Worm (Caenorhabditis elegans) whole organism, young adult: ENCODE results near the gene ZK682.7.

Source experiments
- B0035.1 ChIP-seq: sonication (generic microtip); optimal IDR thresholded peaks from 2 replicates; lab custom pipeline; 2016; ENCODE audit warnings: missing genetic modification characterization, mild to moderate bottlenecking, missing compliant biosample characterization, missing genotype, missing genetic modification reagents
- B0261.1 ChIP-seq: sonication (generic microtip); optimal IDR thresholded peaks from 2 replicates; lab custom pipeline; 2016; ENCODE audit warnings: mild to moderate bottlenecking, missing genetic modification characterization, moderate library complexity, missing compliant biosample characterization
- B0336.3 ChIP-seq: fragments of 200-800 bp; sonication (Bioruptor generic); IDR thresholded peaks from 2 replicates; pipeline ENCODE4 v1.3.6; 2022; ENCODE audit warnings: missing genetic modification characterization, missing compliant biosample characterization
- C06A6.2 ChIP-seq: fragments of 200-800 bp; sonication (Bioruptor generic); conservative IDR thresholded peaks from 2 replicates; pipeline ENCODE4 v1.3.6; 2022; ENCODE audit warnings: missing genetic modification characterization, missing compliant biosample characterization
- C17E4.6 ChIP-seq: fragments of 200-800 bp; sonication (Bioruptor generic); IDR thresholded peaks from 2 replicates; pipeline ENCODE4 v1.3.6; 2022; ENCODE audit warnings: missing genetic modification reagents, missing genetic modification characterization, missing compliant biosample characterization
- F37B4.10 ChIP-seq: fragments of 200-800 bp; sonication (Bioruptor generic); IDR thresholded peaks from 2 replicates; pipeline ENCODE4 v1.3.6; 2022; ENCODE audit warnings: missing genetic modification characterization, missing compliant biosample characterization
- F39B2.1 ChIP-seq: fragments of 200-800 bp; sonication (Bioruptor generic); IDR thresholded peaks from 2 replicates; pipeline ENCODE4 v1.3.6; 2022; ENCODE audit warnings: missing genetic modification reagents, missing genetic modification characterization, missing compliant biosample characterization
- F57A8.1 ChIP-seq: fragments of 200-800 bp; sonication (Bioruptor generic); optimal IDR thresholded peaks from 2 replicates; lab custom pipeline; 2018; ENCODE audit warnings: mild to moderate bottlenecking, missing genetic modification characterization, moderate library complexity, missing compliant biosample characterization
- K12H6.12 ChIP-seq: fragments of 200-800 bp; sonication (Bioruptor generic); optimal IDR thresholded peaks from 2 replicates; lab custom pipeline; 2018; ENCODE audit warnings: mild to moderate bottlenecking, missing genetic modification characterization, missing compliant biosample characterization
- T26A5.8 ChIP-seq: sonication (generic microtip); optimal IDR thresholded peaks from 2 replicates; lab custom pipeline; 2016; ENCODE audit warnings: missing genetic modification characterization, missing compliant biosample characterization
- Y56A3A.18 ChIP-seq: fragments of 200-800 bp; sonication (Bioruptor generic); IDR thresholded peaks from 2 replicates; pipeline ENCODE4 v1.3.6; 2022; ENCODE audit warnings: missing genetic modification reagents, missing genetic modification characterization, missing compliant biosample characterization
- Y79H2A.3 ChIP-seq: fragments of 200-800 bp; sonication (Bioruptor generic); conservative IDR thresholded peaks from 2 replicates; pipeline ENCODE4 v1.3.6; 2022; ENCODE audit warnings: missing genetic modification reagents, missing genetic modification characterization, missing compliant biosample characterization
- Y95B8A.8 ChIP-seq: fragments of 200-800 bp; sonication (Bioruptor generic); IDR thresholded peaks from 2 replicates; pipeline ENCODE4 v1.3.6; 2022; ENCODE audit warnings: missing genetic modification reagents, missing genetic modification characterization, missing compliant biosample characterization
- ZK185.1 ChIP-seq: sonication (generic microtip); optimal IDR thresholded peaks from 2 replicates; lab custom pipeline; 2016; ENCODE audit warnings: mild to moderate bottlenecking, missing genetic modification characterization, missing compliant biosample characterization; ENCODE audit not compliant: poor library complexity, severe bottlenecking
- ama-1 ChIP-seq, 3 experiments: fragments of 150-350 bp in 1 of 3; sonication (generic microtip) in 2 of 3; optimal IDR thresholded peaks; 2 replicates each; lab custom pipeline; 2014 to 2018; ENCODE audit warnings: missing biosample characterization in 2 of 3, missing genetic modification characterization in 2 of 3, missing genetic modification reagents in 2 of 3
- aptf-3 ChIP-seq: fragments of 200-800 bp; sonication (Bioruptor generic); IDR thresholded peaks from 2 replicates; pipeline ENCODE4 v1.3.6; 2022; ENCODE audit warnings: missing genetic modification characterization, missing compliant biosample characterization
- athp-1 ChIP-seq: sonication (generic microtip); optimal IDR thresholded peaks from 2 replicates; lab custom pipeline; 2017; ENCODE audit warnings: mild to moderate bottlenecking, missing genetic modification characterization, missing compliant biosample characterization
- cebp-2 ChIP-seq: fragments of 200-800 bp; sonication (Bioruptor generic); IDR thresholded peaks from 2 replicates; pipeline ENCODE4 v1.3.6; 2022; ENCODE audit warnings: missing genetic modification characterization, missing compliant biosample characterization
- ceh-100 ChIP-seq: fragments of 200-800 bp; sonication (Bioruptor generic); IDR thresholded peaks from 2 replicates; pipeline ENCODE4 v1.3.6; 2022; ENCODE audit warnings: missing genetic modification reagents, missing genetic modification characterization, missing compliant biosample characterization
- ceh-27 ChIP-seq: fragments of 200-800 bp; sonication (Bioruptor generic); optimal IDR thresholded peaks from 2 replicates; lab custom pipeline; 2018; ENCODE audit warnings: mild to moderate bottlenecking, missing genetic modification characterization, moderate library complexity, missing compliant biosample characterization
- chd-7 ChIP-seq: sonication (generic microtip); optimal IDR thresholded peaks from 2 replicates; lab custom pipeline; 2016; ENCODE audit warnings: mild to moderate bottlenecking, missing genetic modification characterization, moderate library complexity, missing compliant biosample characterization
- die-1 ChIP-seq: sonication (generic microtip); optimal IDR thresholded peaks from 2 replicates; lab custom pipeline; 2016; ENCODE audit warnings: missing genotype, mild to moderate bottlenecking, missing genetic modification characterization, missing compliant biosample characterization
- dox-1 ChIP-seq: fragments of 200-800 bp; sonication (Bioruptor generic); IDR thresholded peaks from 2 replicates; pipeline ENCODE4 v1.3.6; 2022; ENCODE audit warnings: missing genetic modification reagents, missing genetic modification characterization, missing compliant biosample characterization
- egl-18 ChIP-seq: fragments of 200-800 bp; sonication (Bioruptor generic); IDR thresholded peaks from 2 replicates; pipeline ENCODE4 v1.3.6; 2022; ENCODE audit warnings: missing genetic modification reagents, missing genetic modification characterization, missing compliant biosample characterization
- egl-44 ChIP-seq: fragments of 200-800 bp; sonication (Bioruptor generic); IDR thresholded peaks from 2 replicates; pipeline ENCODE4 v1.3.6; 2022; ENCODE audit warnings: missing genetic modification reagents, missing genetic modification characterization, missing compliant biosample characterization
- hlh-26 ChIP-seq: fragments of 200-800 bp; sonication (Bioruptor generic); conservative IDR thresholded peaks from 2 replicates; pipeline ENCODE4 v1.3.6; 2022; ENCODE audit warnings: missing genetic modification reagents, missing genetic modification characterization, missing compliant biosample characterization
- hmg-1.2 ChIP-seq: fragments of 200-800 bp; sonication (Bioruptor generic); IDR thresholded peaks from 2 replicates; pipeline ENCODE4 v1.3.6; 2022; ENCODE audit warnings: missing genetic modification reagents, missing genetic modification characterization, missing compliant biosample characterization
- hsf-1 ChIP-seq: fragments of 200-800 bp; sonication (Bioruptor generic); IDR thresholded peaks from 2 replicates; pipeline ENCODE4 v1.3.6; 2022; ENCODE audit warnings: missing genetic modification reagents, missing genetic modification characterization, missing compliant biosample characterization
- let-526 ChIP-seq: fragments of 200-800 bp; sonication (Bioruptor generic); IDR thresholded peaks from 2 replicates; pipeline ENCODE4 v1.3.6; 2022; ENCODE audit warnings: missing genetic modification reagents, missing genetic modification characterization, missing compliant biosample characterization
- lin-26 ChIP-seq: fragments of 200-800 bp; sonication (Bioruptor generic); IDR thresholded peaks from 2 replicates; pipeline ENCODE4 v1.3.6; 2022; ENCODE audit warnings: missing genetic modification reagents, missing genetic modification characterization, missing compliant biosample characterization
- lin-40 ChIP-seq: sonication (generic microtip); optimal IDR thresholded peaks from 2 replicates; lab custom pipeline; 2016; ENCODE audit warnings: missing genetic modification characterization, mild to moderate bottlenecking, missing compliant biosample characterization, missing genotype, missing genetic modification reagents
- lin-54 ChIP-seq: fragments of 200-800 bp; sonication (Bioruptor generic); optimal IDR thresholded peaks from 2 replicates; lab custom pipeline; 2018; ENCODE audit warnings: mild to moderate bottlenecking, missing genetic modification characterization, missing compliant biosample characterization
- madf-3 ChIP-seq: fragments of 200-800 bp; sonication (Bioruptor generic); IDR thresholded peaks from 2 replicates; pipeline ENCODE4 v1.3.6; 2022; ENCODE audit warnings: missing genetic modification reagents, missing genetic modification characterization, missing compliant biosample characterization
- mcd-1 ChIP-seq: fragments of 200-800 bp; sonication (Bioruptor generic); IDR thresholded peaks from 2 replicates; pipeline ENCODE4 v1.3.6; 2022; ENCODE audit warnings: missing genetic modification reagents, missing genetic modification characterization, missing compliant biosample characterization
- mxl-1 ChIP-seq: sonication (generic microtip); optimal IDR thresholded peaks from 2 replicates; lab custom pipeline; 2016; ENCODE audit warnings: missing genetic modification characterization, missing compliant biosample characterization
- pbrm-1 ChIP-seq: fragments of 200-800 bp; sonication (Bioruptor generic); IDR thresholded peaks from 2 replicates; pipeline ENCODE4 v1.3.6; 2022; ENCODE audit warnings: missing genetic modification reagents, missing genetic modification characterization, missing compliant biosample characterization
- rcor-1 ChIP-seq: fragments of 200-800 bp; sonication (Bioruptor generic); IDR thresholded peaks from 2 replicates; pipeline ENCODE4 v1.3.6; 2022; ENCODE audit warnings: missing genetic modification reagents, missing genetic modification characterization, missing compliant biosample characterization
- repo-1 ChIP-seq: sonication (generic microtip); optimal IDR thresholded peaks from 2 replicates; lab custom pipeline; 2017; ENCODE audit warnings: mild to moderate bottlenecking, missing genetic modification characterization, missing compliant biosample characterization
- sea-2 ChIP-seq: fragments of 200-800 bp; sonication (Bioruptor generic); IDR thresholded peaks from 2 replicates; pipeline ENCODE4 v1.3.6; 2022; ENCODE audit warnings: missing genetic modification characterization, missing compliant biosample characterization
- snpc-1.1 ChIP-seq: sonication (generic microtip); optimal IDR thresholded peaks from 2 replicates; lab custom pipeline; 2017; ENCODE audit warnings: missing genetic modification characterization, mild to moderate bottlenecking, missing compliant biosample characterization, antibody characterized with exemption, moderate library complexity, missing genotype, missing genetic modification reagents; ENCODE audit not compliant: insufficient read depth
- somi-1 ChIP-seq: fragments of 200-800 bp; sonication (Bioruptor generic); optimal IDR thresholded peaks from 2 replicates; lab custom pipeline; 2018; ENCODE audit warnings: mild to moderate bottlenecking, missing genetic modification characterization, missing compliant biosample characterization
- tbp1 ChIP-seq: fragments of 200-800 bp; sonication (Bioruptor generic); optimal IDR thresholded peaks from 2 replicates; lab custom pipeline; 2018; ENCODE audit warnings: mild to moderate bottlenecking, missing genetic modification characterization, missing compliant biosample characterization
- zfh-2 ChIP-seq: fragments of 200-800 bp; sonication (Bioruptor generic); conservative IDR thresholded peaks from 2 replicates; pipeline ENCODE4 v1.3.6; 2022; ENCODE audit warnings: missing genetic modification reagents, missing genetic modification characterization, missing compliant biosample characterization
- zim-3 ChIP-seq: sonication (generic microtip); optimal IDR thresholded peaks from 2 replicates; lab custom pipeline; 2017; ENCODE audit warnings: mild to moderate bottlenecking, missing genetic modification characterization, moderate library complexity, missing compliant biosample characterization

ZK682.7 gene

DNA sequence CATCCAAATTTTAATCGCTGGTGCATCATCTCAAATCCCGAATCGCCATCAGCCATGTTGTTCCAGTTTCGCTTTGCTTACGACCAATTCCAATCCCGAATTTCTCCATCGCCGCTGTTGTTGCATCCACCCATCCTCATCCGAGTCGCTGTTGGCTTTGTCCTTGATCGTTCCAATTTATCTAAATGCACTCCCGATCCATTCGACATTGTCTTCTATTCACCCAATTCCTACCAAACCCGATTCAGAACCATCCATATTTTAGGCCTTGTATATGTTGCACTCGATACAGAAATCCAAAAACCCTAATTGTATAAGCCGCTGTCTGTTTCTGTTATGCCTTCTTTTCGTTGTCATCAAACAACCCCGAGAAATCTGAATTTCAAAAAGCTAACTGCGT lies 48.4 kb upstream of the ZK682.7 start (continued):
- TF ChIP-seq dox-1 (GFP tag; lab: Robert Waterston, UW) (peak; percentile 58; the same call in 1 of the 2 replicates), F57A8.1 (GFP tag; lab: Kevin White, UChicago) (no peak), K12H6.12 (tag; lab: Kevin White, UChicago) (peak; percentile 8), snpc-1.1 (tag; lab: Kevin White, UChicago) (no peak), cebp-2 (GFP tag; lab: Robert Waterston, UW) (peak; percentile 97), Y56A3A.18 (peak; percentile 94), aptf-3 (0 out of 2 replicates have a peak, but pooled peaks have one; percentile 11), mxl-1 (peak; percentile 23)

DNA sequence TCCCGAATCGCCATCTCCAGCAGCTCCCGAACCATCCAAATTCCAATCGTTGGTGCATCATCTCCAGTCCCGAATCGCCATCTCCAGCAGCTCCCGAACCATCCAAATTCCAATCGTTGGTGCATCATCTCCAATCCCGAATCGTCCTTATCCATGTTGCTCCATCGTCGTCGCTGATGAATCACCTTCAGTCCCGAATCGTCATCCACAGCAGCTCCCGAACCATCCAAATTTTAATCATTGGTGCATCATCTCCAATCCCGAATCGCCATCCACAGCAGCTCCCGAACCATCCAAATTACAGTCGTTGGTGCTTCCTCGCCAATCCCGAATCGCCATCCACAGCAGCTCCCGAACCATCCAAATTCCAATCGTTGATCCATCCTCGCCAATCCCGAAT lies 47.3 kb upstream of the ZK682.7 start:
- peak; percentile 23; the same call in 1 of the 2 replicates for TF ChIP-seq hmg-1.2 (GFP tag; lab: Robert Waterston, UW)
- peak; percentile 42; the same call in 1 of the 2 replicates for TF ChIP-seq Y56A3A.18
- TF ChIP-seq sea-2 (GFP tag; lab: Robert Waterston, UW) = 0 out of 2 replicates have a peak, but pooled peaks have one; percentile 64
- peak; percentile 24; the same call in 1 of the 2 replicates for TF ChIP-seq egl-44 (GFP tag; lab: Robert Waterston, UW)
- TF ChIP-seq mcd-1 (GFP tag; lab: Robert Waterston, UW) = 0 out of 2 replicates have a peak, but pooled peaks have one; percentile 8
- TF ChIP-seq rcor-1 (GFP tag; lab: Robert Waterston, UW) = peak; percentile 31; the same call in 1 of the 2 replicates
- TF ChIP-seq Y79H2A.3 (GFP tag; lab: Robert Waterston, UW) = 0 out of 2 replicates have a peak, but pooled peaks have one; percentile 36
- TF ChIP-seq hsf-1 (GFP tag; lab: Robert Waterston, UW) = peak; percentile 54; the same call in 1 of the 2 replicates
- TF ChIP-seq pbrm-1 (GFP tag; lab: Robert Waterston, UW) = 0 out of 2 replicates have a peak, but pooled peaks have one; percentile 46
- peak; percentile 89; the same call in 1 of the 2 replicates for TF ChIP-seq F37B4.10 (GFP tag; lab: Robert Waterston, UW)

DNA sequence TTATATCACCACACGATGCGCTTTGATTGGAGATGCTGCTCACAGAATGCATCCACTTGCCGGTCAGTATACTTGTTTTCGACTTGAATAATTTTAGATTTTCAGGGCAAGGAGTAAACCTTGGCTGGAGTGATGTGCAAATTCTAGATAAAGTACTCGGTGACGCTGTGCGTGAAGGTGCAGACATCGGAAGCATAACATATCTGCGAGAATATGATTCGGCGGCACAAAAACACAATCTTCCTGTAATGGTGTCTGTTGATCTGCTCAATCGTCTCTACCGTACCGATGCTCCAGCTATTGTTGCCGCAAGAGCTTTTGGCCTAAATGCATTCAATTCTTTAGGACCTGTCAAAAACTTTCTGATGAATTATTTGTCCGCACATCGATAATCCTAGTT lies 46.5 kb upstream of the ZK682.7 start:
- TF ChIP-seq C17E4.6 (GFP tag; lab: Robert Waterston, UW) (no peak), lin-54 (no peak), T26A5.8 (tag; lab: Kevin White, UChicago) (no peak), ceh-27 (GFP tag; lab: Kevin White, UChicago) (no peak), hlh-26 (GFP tag; lab: Robert Waterston, UW) (no peak), egl-18 (GFP tag; lab: Robert Waterston, UW) (no peak), lin-26 (GFP tag; lab: Robert Waterston, UW) (peak; percentile 58; the same call in 1 of the 2 replicates), ama-1 (optimal IDR thresholded peaks at IDR 0.05; lab: Kevin White, UChicago) (peak; percentile 96), ama-1 (GFP tag; optimal IDR thresholded peaks at IDR 0.05; lab: Kevin White, UChicago) (no peak), hsf-1 (GFP tag; lab: Robert Waterston, UW) (no peak), athp-1 (tag; lab: Kevin White, UChicago) (no peak), ZK185.1 (tag; lab: Kevin White, UChicago) (peak; percentile 75), F39B2.1 (no peak), B0035.1 (tag; lab: Kevin White, UChicago) (no peak), F57A8.1 (GFP tag; lab: Kevin White, UChicago) (no peak), B0261.1 (tag; lab: Kevin White, UChicago) (no peak), zfh-2 (GFP tag; lab: Robert Waterston, UW) (no peak), die-1 (tag; lab: Kevin White, UChicago) (no peak), F37B4.10 (GFP tag; lab: Robert Waterston, UW) (0 out of 2 replicates have a peak, but pooled peaks have one; percentile 80), lin-40 (tag; lab: Kevin White, UChicago) (peak; percentile 24), zim-3 (tag; lab: Kevin White, UChicago) (peak; percentile 34), repo-1 (tag; lab: Kevin White, UChicago) (peak; percentile 83), Y95B8A.8 (GFP tag; lab: Robert Waterston, UW) (no peak), ceh-100 (GFP tag; lab: Robert Waterston, UW) (no peak; the same call in 1 of the 2 replicates), somi-1 (GFP tag; lab: Kevin White, UChicago) (no peak), hmg-1.2 (GFP tag; lab: Robert Waterston, UW) (0 out of 2 replicates have a peak, but pooled peaks have one; percentile 15), B0336.3 (0 out of 2 replicates have a peak, but pooled peaks have one; percentile 41), C06A6.2 (GFP tag; lab: Robert Waterston, UW) (peak; percentile 75), madf-3 (0 out of 2 replicates have a peak, but pooled peaks have one; percentile 7), tbp1 (peak; percentile 3), chd-7 (tag; lab: Kevin White, UChicago) (peak; percentile 49), let-526 (GFP tag; lab: Robert Waterston, UW) (0 out of 2 replicates have a peak, but pooled peaks have one; percentile 49)
